Worm (Caenorhabditis elegans) whole organism, mixed stage, embryonic: ENCODE data around the gene nmy-3.

ENCODE experiments used
- blmp-1 ChIP-seq: fragments of 150-350 bp; optimal IDR thresholded peaks from 2 replicates; lab custom pipeline; 2014; ENCODE audit warnings: missing biosample characterization, missing genetic modification characterization
- ces-1 ChIP-seq: fragments of 150-350 bp; optimal IDR thresholded peaks from 2 replicates; lab custom pipeline; 2014; ENCODE audit warnings: missing biosample characterization, missing genetic modification reagents, missing genetic modification characterization
- elt-1 ChIP-seq: sonication (generic microtip); optimal IDR thresholded peaks from 2 replicates; lab custom pipeline; 2017; ENCODE audit warnings: missing genetic modification characterization, mild to moderate bottlenecking, missing compliant biosample characterization, antibody characterized with exemption, moderate library complexity, borderline replicate concordance; ENCODE audit not compliant: insufficient read depth
- flh-1 ChIP-seq: fragments of 200-800 bp; sonication (Bioruptor generic); optimal IDR thresholded peaks from 2 replicates; lab custom pipeline; 2018; ENCODE audit warnings: mild to moderate bottlenecking, missing genetic modification characterization, moderate library complexity, missing compliant biosample characterization
- lin-32 ChIP-seq: fragments of 200-800 bp; sonication (Bioruptor generic); optimal IDR thresholded peaks from 2 replicates; lab custom pipeline; 2018; ENCODE audit warnings: mild to moderate bottlenecking, missing genetic modification characterization, missing compliant biosample characterization
- lsy-2 ChIP-seq: fragments of 150-350 bp; optimal IDR thresholded peaks from 2 replicates; lab custom pipeline; 2014; ENCODE audit warnings: missing biosample characterization, missing genetic modification characterization
- nhr-12 ChIP-seq: fragments of 150-350 bp; optimal IDR thresholded peaks from 2 replicates; lab custom pipeline; 2014; ENCODE audit warnings: missing biosample characterization, missing genetic modification characterization
- nhr-237 ChIP-seq: fragments of 150-350 bp; optimal IDR thresholded peaks from 2 replicates; lab custom pipeline; 2014; ENCODE audit warnings: missing biosample characterization, missing genetic modification characterization
- pha-4 ChIP-seq: fragments of 150-350 bp; optimal IDR thresholded peaks from 2 replicates; lab custom pipeline; 2018; ENCODE audit warnings: missing biosample characterization, missing genetic modification reagents, missing genetic modification characterization
- snpc-4 ChIP-seq: fragments of 150-350 bp; optimal IDR thresholded peaks from 2 replicates; lab custom pipeline; 2014; ENCODE audit warnings: missing biosample characterization, missing genetic modification characterization
- unc-39 ChIP-seq: fragments of 150-350 bp; optimal IDR thresholded peaks from 2 replicates; lab custom pipeline; 2014; ENCODE audit warnings: missing biosample characterization, missing genetic modification characterization
- unc-62 ChIP-seq: fragments of 150-350 bp; optimal IDR thresholded peaks from 2 replicates; lab custom pipeline; 2014; ENCODE audit warnings: missing biosample characterization, missing genetic modification reagents, missing genetic modification characterization
- ztf-11 ChIP-seq: fragments of 150-350 bp; optimal IDR thresholded peaks from 2 replicates; lab custom pipeline; 2014; ENCODE audit warnings: missing biosample characterization, missing genetic modification characterization

DNA sequence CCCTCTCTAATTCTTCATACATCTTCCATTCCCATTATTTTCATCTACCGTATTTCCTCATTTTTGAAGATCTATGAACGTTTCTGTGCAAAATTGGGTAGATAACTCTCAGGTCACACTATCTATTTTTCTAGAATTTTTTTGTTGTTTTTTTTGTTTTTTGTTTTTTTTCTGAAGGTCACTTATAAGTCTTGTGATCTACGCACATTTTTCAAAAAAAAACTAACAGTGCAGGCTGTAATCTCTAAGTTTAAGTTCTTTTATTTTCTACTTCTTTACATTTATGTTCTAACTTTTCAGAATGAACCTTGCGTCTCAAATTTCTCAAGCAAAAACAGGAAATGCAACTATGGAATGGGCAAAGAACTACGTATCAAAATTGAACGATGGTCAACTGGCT, 4.5 kb upstream of the nmy-3 start, which contains the start of gene flh-3:
- TF ChIP-seq nhr-237 (tag; lab: Kevin White, UChicago) (no peak), unc-62 (GFP tag; lab: Kevin White, UChicago) (no peak), unc-39 (tag; lab: Kevin White, UChicago) (no peak), blmp-1 (no peak), ces-1 (GFP tag; lab: Kevin White, UChicago) (no peak), nhr-12 (no peak), lsy-2 (tag; lab: Kevin White, UChicago) (no peak), ztf-11 (tag; lab: Kevin White, UChicago) (no peak), pha-4 (no peak), elt-1 (no peak), snpc-4 (no peak), lin-32 (GFP tag; lab: Kevin White, UChicago) (no peak), flh-1 (GFP tag; lab: Kevin White, UChicago) (no peak)
